Worm (Caenorhabditis elegans) whole organism, young adult: Measurements from ENCODE around the gene Y54F10BM.22.

Experiments used
- F39B2.1 ChIP-seq: fragments of 200-800 bp; sonication (Bioruptor generic); IDR thresholded peaks from 2 replicates; pipeline ENCODE4 v1.3.6; 2022; ENCODE audit warnings: missing genetic modification reagents, missing genetic modification characterization, missing compliant biosample characterization
- ama-1 ChIP-seq, 3 experiments: fragments of 150-350 bp in 1 of 3; sonication (generic microtip) in 2 of 3; optimal IDR thresholded peaks; 2 replicates each; lab custom pipeline; 2014 to 2018; ENCODE audit warnings: missing biosample characterization in 2 of 3, missing genetic modification characterization in 2 of 3, missing genetic modification reagents in 2 of 3
- attf-6 ChIP-seq: fragments of 200-800 bp; sonication (Bioruptor generic); IDR thresholded peaks from 2 replicates; pipeline ENCODE4 v1.3.6; 2022; ENCODE audit warnings: missing genetic modification reagents, missing genetic modification characterization, missing compliant biosample characterization
- ceh-58 ChIP-seq: fragments of 200-800 bp; sonication (Bioruptor generic); IDR thresholded peaks from 2 replicates; pipeline ENCODE4 v1.3.6; 2022; ENCODE audit warnings: missing genetic modification characterization, missing compliant biosample characterization
- chd-7 ChIP-seq: sonication (generic microtip); optimal IDR thresholded peaks from 2 replicates; lab custom pipeline; 2016; ENCODE audit warnings: mild to moderate bottlenecking, missing genetic modification characterization, moderate library complexity, missing compliant biosample characterization
- dpl-1 ChIP-seq: fragments of 150-350 bp; optimal IDR thresholded peaks from 2 replicates; lab custom pipeline; 2014; ENCODE audit warnings: missing biosample characterization, missing genetic modification reagents, missing genetic modification characterization
- efl-1 ChIP-seq: fragments of 150-350 bp; optimal IDR thresholded peaks from 2 replicates; lab custom pipeline; 2014; ENCODE audit warnings: missing biosample characterization, missing genetic modification reagents, missing genetic modification characterization
- nfya-1 ChIP-seq: sonication (generic microtip); optimal IDR thresholded peaks from 2 replicates; lab custom pipeline; 2017; ENCODE audit warnings: antibody characterized with exemption, missing compliant biosample characterization, missing genetic modification characterization, borderline replicate concordance; ENCODE audit not compliant: insufficient read depth
- pha-4 ChIP-seq: fragments of 150-350 bp; sonication (generic microtip); optimal IDR thresholded peaks from 2 replicates; lab custom pipeline; 2014; ENCODE audit warnings: missing biosample characterization, missing genetic modification reagents, missing genetic modification characterization
- sea-2 ChIP-seq: fragments of 200-800 bp; sonication (Bioruptor generic); IDR thresholded peaks from 2 replicates; pipeline ENCODE4 v1.3.6; 2022; ENCODE audit warnings: missing genetic modification characterization, missing compliant biosample characterization

ce11 chrIII:2243617-2244016 is 37.1 kb upstream of the Y54F10BM.22 start:
- TF ChIP-seq chd-7 (tag; lab: Kevin White, UChicago) = no peak
- TF ChIP-seq ama-1 (optimal IDR thresholded peaks at IDR 0.05; lab: Kevin White, UChicago) = no peak
- no peak for TF ChIP-seq ama-1 (GFP tag; optimal IDR thresholded peaks at IDR 0.05; lab: Kevin White, UChicago)
- no peak for TF ChIP-seq sea-2 (GFP tag; lab: Robert Waterston, UW)
- no peak for TF ChIP-seq dpl-1
- TF ChIP-seq nfya-1 (tag; lab: Kevin White, UChicago) = no peak
- no peak for TF ChIP-seq attf-6 (GFP tag; lab: Robert Waterston, UW)
- no peak for TF ChIP-seq pha-4 (tag; lab: Kevin White, UChicago)
- TF ChIP-seq efl-1 (GFP tag; lab: Kevin White, UChicago) = no peak
- no peak for TF ChIP-seq F39B2.1 (GFP tag; lab: Robert Waterston, UW)
- TF ChIP-seq ceh-58 = no peak
